In genomic region chrII:9481427-9481826, ce11 we compare ENCODE assay signal across 4 worm cellular contexts.
TF ChIP-seq lines count a peak whose summit lies in the region.

No protein-coding gene starts in this region.

TF ChIP-seq in whole organism, L1 larva, 84 proteins besides CTCF, POLR2A, EP300 and RAD21 (continues in another document):
- TF ChIP-seq egl-27 (tag; optimal IDR thresholded peaks at IDR 0.05; lab: Kevin White, UChicago): peak in 1 of 2 experiments; percentile 30
- no peak for TF ChIP-seq alr-1 (tag; optimal IDR thresholded peaks at IDR 0.05; lab: Kevin White, UChicago; ENCODE audit: borderline replicate concordance)
- no peak for TF ChIP-seq ceh-82 (tag; optimal IDR thresholded peaks at IDR 0.05; lab: Kevin White, UChicago)
- no peak for TF ChIP-seq lin-35 (GFP tag; optimal IDR thresholded peaks at IDR 0.05; lab: Kevin White, UChicago)
- peak in 1 of 2 experiments; percentile 40 for TF ChIP-seq lsy-2 (tag; optimal IDR thresholded peaks at IDR 0.05; lab: Kevin White, UChicago)
- no peak for TF ChIP-seq fkh-4 (tag; optimal IDR thresholded peaks at IDR 0.05; lab: Kevin White, UChicago; ENCODE audit: borderline replicate concordance)
- TF ChIP-seq nhr-77 (tag; optimal IDR thresholded peaks at IDR 0.05; lab: Kevin White, UChicago): peak; percentile 66
- peak in 1 of 3 experiments; percentile 2 for TF ChIP-seq dpl-1 (GFP tag; optimal IDR thresholded peaks at IDR 0.05; lab: Kevin White, UChicago)
- peak; percentile 60 for TF ChIP-seq lin-14 (GFP tag; optimal IDR thresholded peaks at IDR 0.05; lab: Kevin White, UChicago)
- TF ChIP-seq unc-98 (GFP tag; IDR thresholded peaks at IDR 0.05; lab: Robert Waterston, UW): no peak
- no peak for TF ChIP-seq nhr-90 (tag; optimal IDR thresholded peaks at IDR 0.05; lab: Kevin White, UChicago; ENCODE audit: poor library complexity)
- peak; percentile 42 for TF ChIP-seq nhr-20 (tag; optimal IDR thresholded peaks at IDR 0.05; lab: Kevin White, UChicago)
- no peak for TF ChIP-seq nhr-28 (tag; optimal IDR thresholded peaks at IDR 0.05; lab: Kevin White, UChicago)
- TF ChIP-seq mef-2 (tag; optimal IDR thresholded peaks at IDR 0.05; lab: Kevin White, UChicago): no peak
- peak; percentile 75 for TF ChIP-seq tbx-2 (tag; optimal IDR thresholded peaks at IDR 0.05; lab: Kevin White, UChicago)
- TF ChIP-seq nhr-19 (GFP tag; conservative IDR thresholded peaks at IDR 0.05; lab: Robert Waterston, UW): peak; percentile 28; the same call in 1 of the 2 replicates
- no peak for TF ChIP-seq aha-1 (tag; optimal IDR thresholded peaks at IDR 0.05; lab: Kevin White, UChicago)
- TF ChIP-seq xbp-1 (tag; optimal IDR thresholded peaks at IDR 0.05; lab: Kevin White, UChicago): no peak
- TF ChIP-seq nhr-71 (tag; optimal IDR thresholded peaks at IDR 0.05; lab: Kevin White, UChicago): peak; percentile 72
- TF ChIP-seq C16A3.4 (tag; optimal IDR thresholded peaks at IDR 0.05; lab: Kevin White, UChicago): no peak
- no peak for TF ChIP-seq ztf-4 (tag; optimal IDR thresholded peaks at IDR 0.05; lab: Kevin White, UChicago)

TF ChIP-seq in whole organism, L2 larva, 48 proteins besides CTCF, POLR2A, EP300 and RAD21:
- TF ChIP-seq nhr-129 (tag; optimal IDR thresholded peaks at IDR 0.05; lab: Kevin White, UChicago) (peak; percentile 27), F13H6.1 (tag; optimal IDR thresholded peaks at IDR 0.05; lab: Kevin White, UChicago) (peak; percentile 50), ztf-1 (GFP tag; conservative IDR thresholded peaks at IDR 0.05; lab: Robert Waterston, UW) (no peak), sma-9 (GFP tag; optimal IDR thresholded peaks at IDR 0.05; lab: Kevin White, UChicago) (peak; percentile 41), sma-9 (tag; optimal IDR thresholded peaks at IDR 0.05; lab: Kevin White, UChicago) (no peak)

TF ChIP-seq in whole organism, L3 larva, 47 proteins besides CTCF, POLR2A, EP300 and RAD21:
- no peak for TF ChIP-seq ama-1 (optimal IDR thresholded peaks at IDR 0.05; lab: Kevin White, UChicago)
- no peak for TF ChIP-seq tbx-2 (tag; optimal IDR thresholded peaks at IDR 0.05; lab: Kevin White, UChicago)
- TF ChIP-seq pha-4 (tag; optimal IDR thresholded peaks at IDR 0.05; lab: Kevin White, UChicago): peak; percentile 73

TF ChIP-seq in whole organism, L4 larva, 104 proteins besides CTCF, POLR2A, EP300 and RAD21:
- TF ChIP-seq T26A8.4 (GFP tag; IDR thresholded peaks at IDR 0.05; lab: Robert Waterston, UW) (no peak), F49E8.2 (tag; optimal IDR thresholded peaks at IDR 0.05; lab: Kevin White, UChicago; ENCODE audit: borderline replicate concordance) (no peak), lsy-2 (tag; optimal IDR thresholded peaks at IDR 0.05; lab: Kevin White, UChicago) (no peak), aha-1 (tag; lab: Kevin White, UChicago) (peak; percentile 87), dmd-6 (GFP tag; IDR thresholded peaks at IDR 0.05; lab: Robert Waterston, UW) (peak; percentile 47; the same call in 1 of the 2 replicates), duxl-1 (tag; optimal IDR thresholded peaks at IDR 0.05; lab: Kevin White, UChicago; ENCODE audit: poor library complexity) (no peak), hlh-30 (tag; optimal IDR thresholded peaks at IDR 0.05; lab: Kevin White, UChicago; ENCODE audit: insufficient read depth) (no peak), daf-16 (GFP tag; optimal IDR thresholded peaks at IDR 0.05; lab: Kevin White, UChicago) (no peak), daf-16 (tag; optimal IDR thresholded peaks at IDR 0.05; lab: Kevin White, UChicago) (peak; percentile 14)

Comparison
In these comparisons a context has a peak if more than half of its experiments do, and no peak if none do; other contexts are left out.
1. Of the 29 proteins assayed by ChIP-seq in both whole organism, L4 larva and whole organism, L1 larva: peak only in whole organism, L4 larva: aha-1; only in whole organism, L1 larva: nhr-77; in both: none; in neither: 23; mixed calls (peak in some experiments, not most) for 4.